Fruit fly (Drosophila melanogaster): Measurements from ENCODE around the gene CG2186.

DNA sequence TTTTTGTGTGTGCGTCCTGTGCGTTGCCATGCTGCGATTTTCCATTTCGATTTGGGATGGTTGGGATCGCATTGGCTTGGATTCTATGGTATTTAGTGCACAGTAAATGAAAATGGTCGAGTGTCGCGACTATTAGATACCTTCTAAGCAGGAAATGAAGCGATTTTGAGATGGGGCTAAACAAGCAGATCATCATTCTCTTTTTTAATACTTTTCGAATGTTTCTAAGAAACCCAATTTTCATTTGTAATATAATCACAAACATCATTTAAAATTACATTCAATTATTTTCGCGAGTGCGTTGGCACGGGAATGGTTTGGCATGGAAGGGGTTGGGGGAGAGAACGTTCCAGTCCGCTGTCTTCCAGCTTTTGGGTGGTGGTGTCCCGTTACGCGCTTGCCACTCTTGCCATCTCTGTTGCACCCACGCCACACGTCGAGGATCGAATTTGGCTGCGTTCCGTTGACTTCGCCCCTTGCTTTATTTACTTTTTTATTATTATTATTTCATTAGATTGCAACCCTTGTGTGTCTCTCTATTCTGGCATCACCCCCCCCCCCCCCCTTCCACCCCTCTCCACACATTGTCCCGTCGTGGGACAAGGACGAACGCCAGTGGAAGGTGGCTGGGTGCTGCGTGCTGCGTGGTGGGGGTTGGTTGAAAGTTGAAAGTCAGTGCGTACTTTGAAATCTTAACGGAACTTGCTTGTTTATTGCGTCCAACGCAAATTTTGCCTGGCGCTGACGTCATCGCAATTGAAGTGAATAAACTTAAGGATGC lies 31.9 kb upstream of the CG2186 start:
- TF ChIP-seq h (optimal IDR thresholded peaks at IDR 0.05) (no peak), psq (optimal IDR thresholded peaks at IDR 0.05) (no peak), Myc (optimal IDR thresholded peaks at IDR 0.05) (no peak), insv (optimal IDR thresholded peaks at IDR 0.05) (no peak), Sin3A (optimal IDR thresholded peaks at IDR 0.05) (no peak), ttk (optimal IDR thresholded peaks at IDR 0.05) (no peak)
